Worm (Caenorhabditis elegans) whole organism, L4 larva: ENCODE measurements around the gene die-1.

Experiments
- F10B5.3 ChIP-seq: sonication (generic microtip); optimal IDR thresholded peaks from 2 replicates; lab custom pipeline; 2016; ENCODE audit warnings: mild to moderate bottlenecking, missing genetic modification characterization, missing compliant biosample characterization
- F26F4.8 ChIP-seq: fragments of 200-800 bp; sonication (Bioruptor generic); conservative IDR thresholded peaks from 2 replicates; pipeline ENCODE4 v1.3.6; 2022; ENCODE audit warnings: missing genetic modification characterization, missing compliant biosample characterization
- F37D6.2 ChIP-seq: sonication (generic microtip); optimal IDR thresholded peaks from 2 replicates; lab custom pipeline; 2016; ENCODE audit warnings: mild to moderate bottlenecking, missing genetic modification characterization, missing compliant biosample characterization
- F44E2.7 ChIP-seq: fragments of 200-800 bp; sonication (Bioruptor generic); IDR thresholded peaks from 2 replicates; pipeline ENCODE4 v2.1.2; 2022; ENCODE audit warnings: missing genetic modification characterization, missing compliant biosample characterization
- F49E8.2 ChIP-seq: sonication (generic microtip); optimal IDR thresholded peaks from 2 replicates; lab custom pipeline; 2016; ENCODE audit warnings: missing compliant biosample characterization, mild to moderate bottlenecking, missing genetic modification characterization, borderline replicate concordance
- R02D3.7 ChIP-seq: fragments of 150-350 bp; sonication (generic microtip); optimal IDR thresholded peaks from 3 replicates; lab custom pipeline; 2014; ENCODE audit warnings: missing biosample characterization, missing genetic modification characterization
- T20F7.1 ChIP-seq: fragments of 200-800 bp; sonication (Bioruptor generic); optimal IDR thresholded peaks from 2 replicates; lab custom pipeline; 2018; ENCODE audit warnings: mild to moderate bottlenecking, missing genetic modification characterization, missing compliant biosample characterization
- Y105C5A.15 ChIP-seq: fragments of 200-800 bp; sonication (Bioruptor generic); IDR thresholded peaks from 2 replicates; pipeline ENCODE4 v1.3.6; 2022; ENCODE audit warnings: missing genetic modification characterization, missing compliant biosample characterization
- Y5F2A.4 ChIP-seq: fragments of 200-800 bp; sonication (Bioruptor generic); optimal IDR thresholded peaks from 2 replicates; lab custom pipeline; 2018; ENCODE audit warnings: mild to moderate bottlenecking, missing genetic modification characterization, missing compliant biosample characterization
- Y75B8A.6 ChIP-seq: fragments of 200-800 bp; sonication (Bioruptor generic); IDR thresholded peaks from 2 replicates; pipeline ENCODE4 v1.3.6; 2022; ENCODE audit warnings: missing genetic modification reagents, missing genetic modification characterization, missing compliant biosample characterization
- ZK337.2 ChIP-seq: fragments of 200-800 bp; sonication (Bioruptor generic); IDR thresholded peaks from 2 replicates; pipeline ENCODE4 v1.3.6; 2022; ENCODE audit warnings: missing genetic modification reagents, missing genetic modification characterization, missing compliant biosample characterization
- ZK546.5 ChIP-seq, 2 experiments: sonication (generic microtip); optimal IDR thresholded peaks; 2 replicates each; lab custom pipeline; 2017; ENCODE audit warnings: missing biosample characterization in 2 of 2, missing genetic modification characterization in 2 of 2
- attf-4 ChIP-seq: sonication (generic microtip); optimal IDR thresholded peaks from 3 replicates; lab custom pipeline; 2017; ENCODE audit warnings: missing biosample characterization, missing genetic modification characterization
- ceh-20 ChIP-seq: fragments of 200-800 bp; sonication (Bioruptor generic); IDR thresholded peaks from 2 replicates; pipeline ENCODE4 v1.3.6; 2022; ENCODE audit warnings: missing genetic modification reagents, missing genetic modification characterization, missing compliant biosample characterization
- ceh-28 ChIP-seq: fragments of 150-350 bp; optimal IDR thresholded peaks from 2 replicates; lab custom pipeline; 2014; ENCODE audit warnings: missing biosample characterization, missing genetic modification reagents, missing genetic modification characterization
- ceh-62 ChIP-seq: sonication (generic microtip); optimal IDR thresholded peaks from 2 replicates; lab custom pipeline; 2017; ENCODE audit warnings: missing biosample characterization, missing genetic modification characterization
- ceh-82 ChIP-seq: sonication (generic microtip); optimal IDR thresholded peaks from 2 replicates; lab custom pipeline; 2017; ENCODE audit warnings: missing biosample characterization, missing genetic modification characterization
- cey-2 ChIP-seq: sonication (generic microtip); optimal IDR thresholded peaks from 3 replicates; lab custom pipeline; 2017; ENCODE audit warnings: missing genetic modification characterization, mild to moderate bottlenecking, missing compliant biosample characterization, antibody characterized with exemption, borderline replicate concordance; ENCODE audit not compliant: insufficient read depth
- daf-12 ChIP-seq: fragments of 150-350 bp; optimal IDR thresholded peaks from 2 replicates; lab custom pipeline; 2014; ENCODE audit warnings: missing biosample characterization, missing genetic modification reagents, missing genetic modification characterization
- daf-16 ChIP-seq, 3 experiments: sonication (generic microtip); optimal IDR thresholded peaks; 2 replicates each; lab custom pipeline; 2016 to 2017; ENCODE audit warnings: missing genetic modification characterization in 3 of 3, missing genetic modification reagents in 3 of 3, mild to moderate bottlenecking in 2 of 3, missing compliant biosample characterization in 2 of 3, missing biosample characterization in 1 of 3, moderate library complexity in 1 of 3
- daf-19 ChIP-seq: fragments of 200-800 bp; sonication (Bioruptor generic); conservative IDR thresholded peaks from 2 replicates; pipeline ENCODE4 v1.3.6; 2022; ENCODE audit warnings: missing genetic modification characterization, missing compliant biosample characterization
- dpl-1 ChIP-seq: fragments of 150-350 bp; optimal IDR thresholded peaks from 2 replicates; lab custom pipeline; 2014; ENCODE audit warnings: missing biosample characterization, missing genetic modification reagents, missing genetic modification characterization
- duxl-1 ChIP-seq: sonication (generic microtip); optimal IDR thresholded peaks from 2 replicates; lab custom pipeline; 2016; ENCODE audit warnings: mild to moderate bottlenecking, missing genetic modification characterization, moderate library complexity, missing compliant biosample characterization; ENCODE audit not compliant: poor library complexity
- fkh-10 ChIP-seq: fragments of 150-350 bp; optimal IDR thresholded peaks from 2 replicates; lab custom pipeline; 2014; ENCODE audit warnings: missing biosample characterization, missing genetic modification reagents, missing genetic modification characterization
- fos-1 ChIP-seq: fragments of 150-350 bp; optimal IDR thresholded peaks from 2 replicates; lab custom pipeline; 2014; ENCODE audit warnings: missing biosample characterization, missing genetic modification characterization
- hif-1 ChIP-seq, 2 experiments: sonication (generic microtip); optimal IDR thresholded peaks; 2 replicates each; lab custom pipeline; 2016 to 2017; ENCODE audit warnings: missing compliant biosample characterization in 2 of 2, missing genetic modification characterization in 2 of 2, missing genetic modification reagents in 2 of 2, missing genotype in 2 of 2, mild to moderate bottlenecking in 1 of 2
- hlh-11 ChIP-seq: fragments of 200-800 bp; sonication (Bioruptor generic); optimal IDR thresholded peaks from 2 replicates; lab custom pipeline; 2018; ENCODE audit warnings: mild to moderate bottlenecking, missing genetic modification characterization, missing compliant biosample characterization
- lim-7 ChIP-seq: fragments of 200-800 bp; sonication (Bioruptor generic); IDR thresholded peaks from 2 replicates; pipeline ENCODE4 v1.3.6; 2022; ENCODE audit warnings: missing genetic modification characterization, missing compliant biosample characterization
- lin-1 ChIP-seq: fragments of 200-800 bp; sonication (Bioruptor generic); IDR thresholded peaks from 2 replicates; pipeline ENCODE4 v1.3.6; 2022; ENCODE audit warnings: missing genetic modification reagents, missing genetic modification characterization, missing compliant biosample characterization
- lin-29 ChIP-seq: fragments of 200-800 bp; sonication (Bioruptor generic); IDR thresholded peaks from 2 replicates; pipeline ENCODE4 v1.3.6; 2022; ENCODE audit warnings: missing genetic modification reagents, missing genetic modification characterization, missing compliant biosample characterization
- lin-38 ChIP-seq: fragments of 200-800 bp; sonication (Bioruptor generic); IDR thresholded peaks from 2 replicates; pipeline ENCODE4 v1.3.6; 2022; ENCODE audit warnings: missing genetic modification reagents, missing genetic modification characterization, missing compliant biosample characterization
- lir-3 ChIP-seq: sonication (generic microtip); optimal IDR thresholded peaks from 2 replicates; lab custom pipeline; 2016; ENCODE audit warnings: mild to moderate bottlenecking, missing genetic modification characterization, missing compliant biosample characterization
- madf-5 ChIP-seq, 2 experiments: fragments of 200-800 bp; sonication (Bioruptor generic); IDR thresholded peaks; 2 replicates each; pipeline ENCODE4 v1.3.6; 2022; ENCODE audit warnings: missing compliant biosample characterization in 2 of 2, missing genetic modification characterization in 2 of 2
- mep-1 ChIP-seq: fragments of 150-350 bp; sonication (generic microtip); optimal IDR thresholded peaks from 3 replicates; lab custom pipeline; 2014; ENCODE audit warnings: missing biosample characterization, missing genetic modification characterization
- mes-2 ChIP-seq: sonication (generic microtip); optimal IDR thresholded peaks from 2 replicates; lab custom pipeline; 2016; ENCODE audit warnings: missing genotype, mild to moderate bottlenecking, missing genetic modification characterization, missing compliant biosample characterization; ENCODE audit not compliant: poor library complexity, severe bottlenecking
- nhr-10 ChIP-seq: fragments of 150-350 bp; optimal IDR thresholded peaks from 2 replicates; lab custom pipeline; 2014; ENCODE audit warnings: missing biosample characterization, missing genetic modification characterization
- nhr-102 ChIP-seq: sonication (generic microtip); optimal IDR thresholded peaks from 2 replicates; lab custom pipeline; 2016; ENCODE audit warnings: mild to moderate bottlenecking, missing genetic modification characterization, moderate library complexity, missing compliant biosample characterization
- nhr-11 ChIP-seq: fragments of 150-350 bp; optimal IDR thresholded peaks from 2 replicates; lab custom pipeline; 2014; ENCODE audit warnings: missing biosample characterization, missing genetic modification characterization
- nhr-25 ChIP-seq: sonication (generic microtip); optimal IDR thresholded peaks from 2 replicates; lab custom pipeline; 2017; ENCODE audit warnings: missing genetic modification characterization, mild to moderate bottlenecking, missing compliant biosample characterization, antibody characterized with exemption, moderate library complexity, borderline replicate concordance; ENCODE audit not compliant: insufficient read depth
- nhr-41 ChIP-seq: fragments of 200-800 bp; sonication (Bioruptor generic); IDR thresholded peaks from 2 replicates; pipeline ENCODE4 v1.3.6; 2022; ENCODE audit warnings: missing genetic modification reagents, missing genetic modification characterization, missing compliant biosample characterization
- nhr-6 ChIP-seq: fragments of 150-350 bp; optimal IDR thresholded peaks from 2 replicates; lab custom pipeline; 2014; ENCODE audit warnings: missing biosample characterization, missing genetic modification characterization
- pha-4 ChIP-seq, 2 experiments: fragments of 150-350 bp in 1 of 2; fragments of 200-800 bp in 1 of 2; sonication (Bioruptor generic) in 1 of 2; IDR thresholded peaks in 1 of 2; optimal IDR thresholded peaks in 1 of 2; 2 replicates each; pipeline versions ENCODE4 v1.3.6 to Lab custom; 2014 to 2022; ENCODE audit warnings: missing genetic modification characterization in 2 of 2, missing genetic modification reagents in 2 of 2, missing biosample characterization in 1 of 2, missing compliant biosample characterization in 1 of 2
- php-3 ChIP-seq: fragments of 200-800 bp; sonication (Bioruptor generic); IDR thresholded peaks from 2 replicates; pipeline ENCODE4 v1.3.6; 2022; ENCODE audit warnings: missing genetic modification reagents, missing genetic modification characterization, missing compliant biosample characterization
- pqm-1 ChIP-seq: sonication (generic microtip); optimal IDR thresholded peaks from 2 replicates; lab custom pipeline; 2017; ENCODE audit warnings: missing biosample characterization, missing genetic modification characterization
- rbr-2 ChIP-seq: sonication (generic microtip); optimal IDR thresholded peaks from 2 replicates; lab custom pipeline; 2016; ENCODE audit warnings: missing genotype, missing genetic modification characterization, missing compliant biosample characterization
- sdz-12 ChIP-seq: fragments of 200-800 bp; sonication (Bioruptor generic); optimal IDR thresholded peaks from 2 replicates; lab custom pipeline; 2018; ENCODE audit warnings: mild to moderate bottlenecking, missing genetic modification characterization, missing compliant biosample characterization
- snpc-4 ChIP-seq: fragments of 150-350 bp; optimal IDR thresholded peaks from 2 replicates; lab custom pipeline; 2014; ENCODE audit warnings: missing biosample characterization, missing genetic modification characterization
- tag-97 ChIP-seq: fragments of 200-800 bp; sonication (Bioruptor generic); IDR thresholded peaks from 2 replicates; pipeline ENCODE4 v1.3.6; 2022; ENCODE audit warnings: missing genetic modification characterization, missing compliant biosample characterization
- vab-7 ChIP-seq: fragments of 200-800 bp; sonication (Bioruptor generic); IDR thresholded peaks from 2 replicates; pipeline ENCODE4 v1.3.6; 2022; ENCODE audit warnings: missing genetic modification reagents, missing genetic modification characterization, missing compliant biosample characterization
- zag-1 ChIP-seq: fragments of 150-350 bp; optimal IDR thresholded peaks from 2 replicates; lab custom pipeline; 2014; ENCODE audit warnings: missing biosample characterization, missing genetic modification characterization
- zip-11 ChIP-seq: fragments of 200-800 bp; sonication (Bioruptor generic); IDR thresholded peaks from 2 replicates; pipeline ENCODE4 v1.3.6; 2022; ENCODE audit warnings: missing genetic modification characterization, missing compliant biosample characterization
- zip-2 ChIP-seq: fragments of 150-350 bp; optimal IDR thresholded peaks from 2 replicates; lab custom pipeline; 2014; ENCODE audit warnings: missing biosample characterization, missing genetic modification characterization

The die-1 gene

ce11 chrII:10029044-10029443 is 38.7 kb downstream of the die-1 start (continued):
- TF ChIP-seq Y105C5A.15 (no peak), zag-1 (tag; lab: Kevin White, UChicago) (no peak), daf-16 (GFP tag; optimal IDR thresholded peaks at IDR 0.05; lab: Kevin White, UChicago) (no peak), daf-16 (tag; optimal IDR thresholded peaks at IDR 0.05; lab: Kevin White, UChicago) (peak; percentile 89), zip-2 (no peak), fkh-10 (GFP tag; lab: Kevin White, UChicago) (no peak), nhr-41 (GFP tag; lab: Robert Waterston, UW) (peak; percentile 38; the same call in 1 of the 2 replicates), madf-5 (GFP tag; IDR thresholded peaks at IDR 0.05; lab: Robert Waterston, UW) (no peak), ceh-62 (no peak), fos-1 (tag; lab: Kevin White, UChicago) (no peak), nhr-25 (peak; percentile 75), snpc-4 (tag; lab: Kevin White, UChicago) (no peak), rbr-2 (no peak), php-3 (no peak; the same call in 1 of the 2 replicates), lin-1 (GFP tag; lab: Robert Waterston, UW) (no peak), ZK546.5 (tag; optimal IDR thresholded peaks at IDR 0.05; lab: Kevin White, UChicago) (no peak), lin-29 (GFP tag; lab: Robert Waterston, UW) (no peak), tag-97 (no peak), ZK337.2 (no peak), lim-7 (GFP tag; lab: Robert Waterston, UW) (no peak), mes-2 (tag; lab: Kevin White, UChicago) (no peak), nhr-10 (tag; lab: Kevin White, UChicago) (peak; percentile 35), daf-12 (tag; lab: Kevin White, UChicago) (no peak), F37D6.2 (no peak), Y5F2A.4 (no peak), mep-1 (peak; percentile 26), F10B5.3 (tag; lab: Kevin White, UChicago) (no peak), nhr-102 (peak; percentile 16), F26F4.8 (GFP tag; lab: Robert Waterston, UW) (no peak), ceh-20 (GFP tag; lab: Robert Waterston, UW) (no peak), F44E2.7 (GFP tag; lab: Robert Waterston, UW) (no peak), nhr-6 (tag; lab: Kevin White, UChicago) (no peak), duxl-1 (no peak), nhr-11 (tag; lab: Kevin White, UChicago) (no peak), lin-38 (GFP tag; lab: Robert Waterston, UW) (no peak), daf-19 (GFP tag; lab: Robert Waterston, UW) (no peak), vab-7 (GFP tag; lab: Robert Waterston, UW) (no peak), R02D3.7 (no peak), zip-11 (no peak), T20F7.1 (peak; percentile 15), hlh-11 (peak; percentile 81)
- TF ChIP-seq, all 104 proteins: peak for 19

- TF ChIP-seq attf-4 (tag; lab: Kevin White, UChicago) (no peak), cey-2 (tag; lab: Kevin White, UChicago) (no peak), pqm-1 (no peak), F26F4.8 (GFP tag; lab: Robert Waterston, UW) (no peak), R02D3.7 (no peak), ceh-28 (no peak), nhr-11 (tag; lab: Kevin White, UChicago) (no peak), pha-4 (GFP tag; IDR thresholded peaks at IDR 0.05; lab: Robert Waterston, UW) (no peak), pha-4 (tag; optimal IDR thresholded peaks at IDR 0.05; lab: Kevin White, UChicago) (peak; percentile 17), hif-1 (tag; optimal IDR thresholded peaks at IDR 0.05; lab: Kevin White, UChicago) (peak in 1 of 2 experiments; percentile 21), sdz-12 (GFP tag; lab: Kevin White, UChicago) (no peak), lir-3 (no peak), hlh-11 (peak; percentile 55), F37D6.2 (no peak), Y75B8A.6 (GFP tag; lab: Robert Waterston, UW) (no peak), ceh-82 (tag; lab: Kevin White, UChicago) (no peak), rbr-2 (no peak), fos-1 (tag; lab: Kevin White, UChicago) (no peak), F49E8.2 (no peak), dpl-1 (GFP tag; lab: Kevin White, UChicago) (no peak)
These were observed 39.5 kb downstream of the die-1 start, which contains the start of gene F52H3.6 for ce11 chrII:10028195-10028594. F52H3.6 (minus strand) TSS chrII:10028422.
